Fruit fly (Drosophila melanogaster) whole organism, prepupa: Measurements from ENCODE around the gene CG6696.

Source experiments
- Blimp-1 ChIP-seq: fragments of 200-800 bp; sonication (Bioruptor generic); optimal IDR thresholded peaks from 3 replicates; lab custom pipeline; 2017; ENCODE audit warnings: missing biosample characterization, missing genetic modification characterization, mild to moderate bottlenecking, moderate library complexity, missing genetic modification reagents
- CG10631 ChIP-seq: fragments of 200-800 bp; sonication (Bioruptor generic); optimal IDR thresholded peaks from 2 replicates; lab custom pipeline; 2016; ENCODE audit warnings: missing biosample characterization, missing genetic modification characterization
- CG11902 ChIP-seq: fragments of 200-800 bp; sonication (Bioruptor generic); optimal IDR thresholded peaks from 3 replicates; lab custom pipeline; 2016; ENCODE audit warnings: missing biosample characterization, missing genetic modification characterization
- CG15336 ChIP-seq: fragments of 200-800 bp; sonication (Bioruptor generic); IDR thresholded peaks from 2 replicates; pipeline ENCODE4 v1.3.6; 2022; ENCODE audit warnings: missing biosample characterization, missing genetic modification characterization
- CG16779 ChIP-seq: fragments of 200-800 bp; sonication (Bioruptor generic); optimal IDR thresholded peaks from 3 replicates; lab custom pipeline; 2017; ENCODE audit warnings: missing biosample characterization, mild to moderate bottlenecking, missing genetic modification characterization
- CG32006 ChIP-seq: fragments of 200-800 bp; sonication (Bioruptor generic); optimal IDR thresholded peaks from 3 replicates; lab custom pipeline; 2017; ENCODE audit warnings: missing biosample characterization, mild to moderate bottlenecking, missing genetic modification characterization
- CG6276 ChIP-seq: fragments of 200-800 bp; sonication (Bioruptor generic); optimal IDR thresholded peaks from 2 replicates; lab custom pipeline; 2017; ENCODE audit warnings: missing biosample characterization, mild to moderate bottlenecking, missing genetic modification characterization
- CG6808 ChIP-seq: fragments of 200-800 bp; sonication (Bioruptor generic); optimal IDR thresholded peaks from 3 replicates; lab custom pipeline; 2017; ENCODE audit warnings: missing biosample characterization, missing genetic modification characterization, mild to moderate bottlenecking, moderate library complexity, missing genetic modification reagents
- CG6854 ChIP-seq: fragments of 200-800 bp; sonication (Bioruptor generic); optimal IDR thresholded peaks from 2 replicates; lab custom pipeline; 2017; ENCODE audit warnings: missing biosample characterization, mild to moderate bottlenecking, missing genetic modification characterization
- CG8319 ChIP-seq: fragments of 200-800 bp; sonication (Bioruptor generic); optimal IDR thresholded peaks from 3 replicates; lab custom pipeline; 2016; ENCODE audit warnings: missing biosample characterization, missing genetic modification characterization
- Eip75B ChIP-seq: fragments of 200-800 bp; sonication (Bioruptor generic); optimal IDR thresholded peaks from 3 replicates; lab custom pipeline; 2016; ENCODE audit warnings: missing biosample characterization, missing genetic modification characterization
- Eip78C ChIP-seq: fragments of 200-800 bp; sonication (Bioruptor generic); peaks from one replicate; lab custom pipeline; 2016; ENCODE audit warnings: missing biosample characterization, missing genetic modification characterization
- Eip93F ChIP-seq: fragments of 200-800 bp; sonication (Bioruptor generic); optimal IDR thresholded peaks from 2 replicates; lab custom pipeline; 2016; ENCODE audit warnings: missing biosample characterization, mild to moderate bottlenecking, missing genetic modification characterization
- Ets21C ChIP-seq: fragments of 200-800 bp; sonication (Bioruptor generic); optimal IDR thresholded peaks from 3 replicates; lab custom pipeline; 2016; ENCODE audit warnings: missing biosample characterization, missing genetic modification characterization
- Ets96B ChIP-seq: fragments of 200-800 bp; optimal IDR thresholded peaks from 2 replicates; lab custom pipeline; 2019; ENCODE audit warnings: missing biosample characterization, mild to moderate bottlenecking, missing genetic modification characterization, moderate library complexity
- Hr39 ChIP-seq: fragments of 200-800 bp; sonication (Bioruptor generic); optimal IDR thresholded peaks from 2 replicates; lab custom pipeline; 2016; ENCODE audit warnings: missing biosample characterization, missing genetic modification characterization
- Lpt ChIP-seq: fragments of 200-800 bp; sonication (Bioruptor generic); optimal IDR thresholded peaks from 3 replicates; lab custom pipeline; 2016; ENCODE audit warnings: missing biosample characterization, missing genetic modification characterization
- OdsH ChIP-seq: fragments of 200-800 bp; sonication (Bioruptor generic); optimal IDR thresholded peaks from 3 replicates; lab custom pipeline; 2016; ENCODE audit warnings: missing biosample characterization, missing genetic modification characterization
- Smox ChIP-seq: fragments of 200-800 bp; sonication (Bioruptor generic); optimal IDR thresholded peaks from 3 replicates; lab custom pipeline; 2016; ENCODE audit warnings: missing biosample characterization, missing genetic modification characterization
- Sox102F ChIP-seq: fragments of 200-800 bp; sonication (Bioruptor generic); optimal IDR thresholded peaks from 2 replicates; lab custom pipeline; 2016; ENCODE audit warnings: missing biosample characterization, mild to moderate bottlenecking, missing genetic modification characterization
- cyc ChIP-seq: fragments of 200-800 bp; sonication (Bioruptor generic); optimal IDR thresholded peaks from 3 replicates; lab custom pipeline; 2016; ENCODE audit warnings: missing biosample characterization, missing genetic modification characterization
- dsx ChIP-seq: fragments of 200-800 bp; optimal IDR thresholded peaks from 3 replicates; lab custom pipeline; 2019; ENCODE audit warnings: missing biosample characterization, mild to moderate bottlenecking, missing genetic modification characterization, moderate library complexity; ENCODE audit not compliant: poor library complexity, severe bottlenecking
- eg ChIP-seq: fragments of 200-800 bp; sonication (Bioruptor generic); IDR thresholded peaks from 3 replicates; pipeline ENCODE4 v1.3.6; 2022; ENCODE audit warnings: missing biosample characterization, missing genetic modification characterization
- fkh ChIP-seq: fragments of 200-800 bp; sonication (Bioruptor generic); optimal IDR thresholded peaks from 3 replicates; lab custom pipeline; 2017; ENCODE audit warnings: missing biosample characterization, mild to moderate bottlenecking, missing genetic modification characterization, moderate library complexity
- lz ChIP-seq: fragments of 200-800 bp; sonication (Bioruptor generic); optimal IDR thresholded peaks from 3 replicates; lab custom pipeline; 2016; ENCODE audit warnings: missing biosample characterization, missing genetic modification characterization
- svp ChIP-seq: fragments of 200-800 bp; sonication (Bioruptor generic); peaks from one replicate; lab custom pipeline; 2016; ENCODE audit warnings: missing biosample characterization, missing genetic modification characterization

CG6696 gene

DNA sequence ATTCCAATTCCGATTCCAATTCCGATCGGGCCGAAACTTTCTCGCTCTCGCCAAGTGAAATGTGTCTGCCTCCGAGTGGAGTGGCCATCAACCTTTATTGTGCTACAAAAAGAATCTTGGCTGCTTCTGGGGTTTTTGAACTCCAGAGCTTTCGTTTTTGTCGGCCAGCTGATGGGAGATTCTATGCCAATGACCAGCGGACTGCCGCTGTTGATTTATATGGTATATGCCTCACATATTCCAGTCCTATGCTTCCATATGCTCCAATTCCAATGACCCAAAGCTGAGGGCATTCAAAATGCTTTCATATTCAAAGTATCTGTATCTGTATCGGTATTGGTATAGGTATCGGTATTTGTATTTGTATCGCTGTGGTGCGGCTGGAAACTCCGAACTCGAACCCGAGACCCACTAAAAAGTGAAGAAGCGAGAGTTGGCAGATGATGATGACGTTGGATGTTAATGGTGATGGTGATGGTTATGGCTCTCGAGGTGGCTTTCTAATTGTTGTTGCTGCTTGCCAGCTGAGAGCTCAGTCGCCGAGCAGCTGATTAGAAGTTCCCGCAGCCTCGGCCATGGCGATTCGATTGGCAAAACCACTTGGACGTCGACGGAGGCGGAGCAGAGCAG is 11.1 kb upstream of the CG6696 start:
- no peak for TF ChIP-seq Ets96B (tag; lab: Kevin White, UChicago)
- TF ChIP-seq Blimp-1: peak; percentile 17

DNA sequence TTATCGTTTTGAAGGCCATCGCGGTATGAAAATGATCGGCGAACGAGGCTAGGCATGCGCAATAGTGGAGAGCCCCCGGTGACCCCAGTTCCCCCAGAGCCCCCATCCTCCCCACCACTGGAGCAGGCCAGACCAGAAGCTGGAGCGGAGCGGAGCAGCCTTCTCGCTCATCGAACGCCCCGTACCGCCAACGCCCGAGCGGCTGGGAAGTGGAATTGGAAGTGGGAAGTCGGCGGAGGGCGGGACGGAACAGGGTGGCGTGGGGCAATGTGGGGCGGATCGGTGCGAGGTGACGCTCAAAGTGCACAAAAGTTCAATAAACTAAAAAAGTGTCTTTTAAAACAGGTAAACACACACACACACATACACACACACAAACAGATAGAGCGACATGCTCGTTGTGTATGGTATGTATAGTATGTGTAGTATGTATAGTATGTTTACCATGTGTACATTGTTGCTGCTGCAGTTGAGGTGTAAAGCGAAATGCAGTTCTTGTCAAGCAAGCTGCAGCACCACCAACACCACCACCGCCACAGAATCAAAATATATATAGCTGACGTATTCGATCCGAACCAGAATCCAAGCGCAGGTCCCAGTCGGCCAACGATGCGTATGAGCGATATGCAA is 9.7 kb upstream of the CG6696 start:
- TF ChIP-seq dsx (GFP tag; lab: Kevin White, UChicago) (peak; percentile 82), Smox (GFP tag; lab: Kevin White, UChicago) (no peak), CG6854 (GFP tag; lab: Kevin White, UChicago) (no peak), Eip93F (GFP tag; lab: Kevin White, UChicago) (no peak), CG16779 (tag; lab: Kevin White, UChicago) (no peak), eg (GFP tag; lab: Robert Waterston, UW) (no peak), CG6808 (GFP tag; lab: Kevin White, UChicago) (no peak), Eip75B (no peak)

DNA sequence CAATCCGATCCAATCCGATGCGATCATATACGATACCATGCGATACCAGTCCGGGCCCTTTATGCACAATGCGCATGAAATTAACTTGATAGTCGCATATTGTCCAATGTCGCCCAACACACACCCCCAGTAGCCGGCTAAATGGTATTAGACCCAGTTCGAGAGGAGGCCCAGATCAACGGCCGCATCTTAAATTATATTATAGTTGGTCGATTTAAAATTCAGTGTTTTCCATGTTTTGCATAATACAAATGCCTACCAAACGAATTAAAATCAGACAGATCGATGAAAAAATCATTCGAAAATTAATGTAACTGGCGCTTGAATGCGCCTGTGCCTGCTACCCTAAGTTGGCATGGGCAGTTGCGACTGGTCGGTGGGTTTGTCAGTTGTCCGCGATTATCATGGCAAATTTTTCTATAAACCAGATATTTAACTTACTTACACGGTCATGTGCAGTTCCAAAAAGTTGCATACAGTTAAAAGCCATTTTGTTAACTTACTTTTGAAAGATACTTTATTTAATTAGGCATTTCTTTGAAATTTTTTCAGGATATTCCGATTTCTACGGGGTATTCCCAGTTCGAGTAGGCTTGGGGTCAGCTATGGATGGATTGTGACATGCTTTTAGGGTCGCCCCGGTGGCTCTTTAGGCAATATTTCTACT is 8.0 kb upstream of the CG6696 start:
- TF ChIP-seq lz (GFP tag; lab: Kevin White, UChicago) (no peak), svp (GFP tag; lab: Kevin White, UChicago) (peak; percentile 30), Eip78C (GFP tag; lab: Kevin White, UChicago) (peak; percentile 40), Ets21C (GFP tag; lab: Kevin White, UChicago) (no peak)

DNA sequence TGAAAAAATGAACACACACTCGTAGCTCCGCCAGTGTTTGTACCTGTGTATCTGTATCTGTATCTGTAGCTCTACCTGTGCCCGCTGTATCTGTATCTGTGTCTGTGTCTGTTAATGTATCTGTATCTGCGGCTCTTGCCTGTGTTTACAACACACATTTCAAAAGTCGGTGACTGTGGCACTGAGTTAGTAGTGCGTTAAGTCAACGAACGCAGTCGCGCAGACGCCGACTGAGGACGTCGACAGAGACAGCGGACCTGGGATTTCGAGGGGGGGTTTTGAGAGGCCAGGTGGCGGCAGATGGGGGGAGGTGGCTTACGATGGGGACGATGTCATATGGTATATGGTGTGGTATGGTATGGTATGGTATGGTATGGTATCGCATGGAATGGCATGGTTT is 6.3 kb upstream of the CG6696 start:
- no peak for TF ChIP-seq CG8319 (GFP tag; lab: Kevin White, UChicago)
- TF ChIP-seq cyc (GFP tag; lab: Kevin White, UChicago): no peak
- TF ChIP-seq Blimp-1: peak; percentile 27
- TF ChIP-seq Eip93F (GFP tag; lab: Kevin White, UChicago): no peak
- TF ChIP-seq CG11902 (GFP tag; lab: Kevin White, UChicago): no peak
- peak; percentile 18 for TF ChIP-seq svp (GFP tag; lab: Kevin White, UChicago)
- no peak for TF ChIP-seq CG10631
- TF ChIP-seq Ets21C (GFP tag; lab: Kevin White, UChicago): no peak
- peak; percentile 8 for TF ChIP-seq fkh

DNA sequence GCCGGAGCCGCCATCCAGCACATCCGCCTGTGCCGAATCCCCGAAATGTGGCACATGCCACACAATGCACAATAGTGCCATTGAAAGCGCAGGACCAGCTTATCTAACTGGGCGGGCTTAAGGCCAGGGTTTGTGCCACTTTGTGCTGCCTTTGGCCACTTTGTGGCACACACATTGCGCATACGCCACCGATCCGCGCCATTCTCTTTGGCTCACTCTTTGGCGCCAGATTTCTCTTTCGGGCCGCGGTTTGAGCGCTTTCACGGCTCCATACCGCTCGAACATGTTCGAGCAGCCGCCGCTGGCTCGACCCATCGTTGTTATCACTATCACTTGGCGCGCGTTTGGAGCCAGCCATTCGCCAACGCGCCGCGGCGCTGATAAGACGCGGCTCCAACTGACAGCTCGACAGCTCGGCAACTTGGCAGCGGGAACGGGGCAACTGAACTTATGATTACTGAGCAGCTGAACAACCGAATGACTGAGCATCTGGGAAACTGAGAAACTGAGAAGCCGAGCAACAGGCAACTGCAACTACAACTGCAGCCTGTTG is 3.8 kb upstream of the CG6696 start:
- TF ChIP-seq Eip78C (GFP tag; lab: Kevin White, UChicago) (peak; percentile 24), svp (GFP tag; lab: Kevin White, UChicago) (peak; percentile 56), Sox102F (GFP tag; lab: Kevin White, UChicago) (no peak), CG6854 (GFP tag; lab: Kevin White, UChicago) (peak; percentile 50)

DNA sequence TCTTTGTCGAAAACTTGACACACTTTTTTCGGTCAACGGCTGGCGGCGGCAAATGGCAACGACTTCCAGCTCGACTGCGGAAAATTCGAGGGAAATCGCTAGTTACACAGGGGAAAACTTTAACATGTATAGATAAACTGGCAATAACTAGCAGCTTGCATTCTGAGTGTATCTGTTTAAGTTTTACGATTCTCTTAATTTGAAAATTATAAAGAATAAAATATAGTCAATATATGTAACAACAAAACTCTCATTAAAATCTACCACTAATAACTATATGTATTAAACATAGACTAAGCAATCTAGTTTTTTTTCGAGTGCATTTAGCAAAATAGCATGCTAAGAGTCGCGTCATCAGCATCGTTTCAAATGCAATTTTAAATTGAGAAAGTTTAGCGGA is 1.4 kb upstream of the CG6696 start:
- TF ChIP-seq CG32006 (GFP tag; lab: Kevin White, UChicago) (peak; percentile 76), Hr39 (no peak), CG15336 (GFP tag; lab: Robert Waterston, UW) (peak; percentile 45; the same call in 1 of the 2 replicates), CG6276 (GFP tag; lab: Kevin White, UChicago) (peak; percentile 26), eg (GFP tag; lab: Robert Waterston, UW) (0 out of 3 replicates have a peak, but pooled peaks have one; percentile 26), OdsH (no peak), Lpt (GFP tag; lab: Kevin White, UChicago) (no peak)
